In the genomic region with DNA sequence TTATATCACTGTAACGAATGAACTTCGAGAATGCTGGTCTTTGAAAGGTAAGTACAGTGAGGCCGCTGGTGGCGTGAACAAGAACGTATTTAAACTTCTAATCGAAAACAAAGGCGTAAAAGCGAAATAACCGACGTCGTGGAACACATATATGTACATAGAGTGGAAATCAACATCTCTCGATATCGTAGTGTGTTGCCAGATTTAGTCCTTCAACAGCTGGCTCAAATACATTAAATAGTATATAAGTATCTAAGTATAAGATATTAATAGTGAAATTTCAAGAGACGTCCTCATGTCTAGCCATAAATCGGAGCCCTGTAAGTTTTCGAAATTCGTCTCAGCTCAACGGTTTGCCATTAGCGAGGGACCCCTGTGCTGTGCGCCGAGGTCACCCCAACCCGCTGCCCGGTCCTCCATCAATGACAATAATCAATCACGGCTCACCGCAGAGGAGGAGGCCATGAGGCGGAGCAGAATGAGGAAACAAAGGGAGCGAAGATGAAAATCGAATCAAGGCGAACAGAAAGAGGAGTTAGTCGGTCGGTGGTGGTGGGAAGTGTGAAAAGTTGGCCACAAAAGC, we compare ENCODE assay signal across 1 fruit fly cellular context.
TF ChIP-seq lines count a peak whose summit lies in the region.

No protein-coding gene starts in this region.

TF ChIP-seq in whole organism, embryonic, 481 proteins besides CTCF, POLR2A, EP300 and RAD21 (continued from another document):
- no peak for TF ChIP-seq CG3163 (GFP tag; optimal IDR thresholded peaks at IDR 0.05; lab: Kevin White, UChicago)
- TF ChIP-seq CG18262 (tag; optimal IDR thresholded peaks at IDR 0.05; lab: Kevin White, UChicago), result peak; percentile 11
- TF ChIP-seq onecut (GFP tag; IDR thresholded peaks at IDR 0.05; lab: Robert Waterston, UW), result 0 out of 2 replicates have a peak, but pooled peaks have one; percentile 16
- no peak for TF ChIP-seq CG13123 (GFP tag; optimal IDR thresholded peaks at IDR 0.05; lab: Kevin White, UChicago)
- no peak for TF ChIP-seq jigr1 (GFP tag; IDR thresholded peaks at IDR 0.05; lab: Robert Waterston, UW)
- TF ChIP-seq bsh (GFP tag; optimal IDR thresholded peaks at IDR 0.05; lab: Kevin White, UChicago), result no peak
- TF ChIP-seq CG14710 (tag; optimal IDR thresholded peaks at IDR 0.05; lab: Kevin White, UChicago), result no peak
- no peak for TF ChIP-seq mirr (GFP tag; optimal IDR thresholded peaks at IDR 0.05; lab: Kevin White, UChicago)
- TF ChIP-seq H2.0 (GFP tag; IDR thresholded peaks at IDR 0.05; lab: Robert Waterston, UW), result peak; percentile 21; the same call in 1 of the 2 replicates
- TF ChIP-seq sens (GFP tag; lab: Kevin White, UChicago), result peak; percentile 58
- TF ChIP-seq CG1233 (GFP tag; optimal IDR thresholded peaks at IDR 0.05; lab: Kevin White, UChicago), result no peak
- TF ChIP-seq CG15514 (GFP tag; optimal IDR thresholded peaks at IDR 0.05; lab: Kevin White, UChicago), result no peak
- TF ChIP-seq Max (GFP tag; optimal IDR thresholded peaks at IDR 0.05; lab: Kevin White, UChicago), result peak; percentile 11
- TF ChIP-seq Med (GFP tag; lab: Kevin White, UChicago), result peak; percentile 57
- no peak for TF ChIP-seq prd (optimal IDR thresholded peaks at IDR 0.05; lab: Kevin White, UChicago)
- TF ChIP-seq prd (GFP tag; IDR thresholded peaks at IDR 0.05; lab: Robert Waterston, UW), result peak; percentile 27; the same call in 1 of the 3 replicates
- no peak for TF ChIP-seq bab2 (GFP tag; optimal IDR thresholded peaks at IDR 0.05; lab: Kevin White, UChicago)
- peak; percentile 4 for TF ChIP-seq az2 (GFP tag; optimal IDR thresholded peaks at IDR 0.05; lab: Kevin White, UChicago)
- TF ChIP-seq Oli (tag; optimal IDR thresholded peaks at IDR 0.05; lab: Kevin White, UChicago), result peak; percentile 42
- TF ChIP-seq CG12104 (GFP tag; optimal IDR thresholded peaks at IDR 0.05; lab: Kevin White, UChicago), result no peak
- no peak for TF ChIP-seq Elba2 (GFP tag; optimal IDR thresholded peaks at IDR 0.05; lab: Kevin White, UChicago)
- TF ChIP-seq CG30403 (GFP tag; optimal IDR thresholded peaks at IDR 0.05; lab: Kevin White, UChicago), result peak; percentile 12
- TF ChIP-seq CG2120 (GFP tag; optimal IDR thresholded peaks at IDR 0.05; lab: Kevin White, UChicago), result peak; percentile 21
- TF ChIP-seq phol (tag; optimal IDR thresholded peaks at IDR 0.05; lab: Kevin White, UChicago), result peak; percentile 14
- TF ChIP-seq Ets97D (GFP tag; optimal IDR thresholded peaks at IDR 0.05; lab: Kevin White, UChicago), result no peak
- TF ChIP-seq CG31224 (GFP tag; IDR thresholded peaks at IDR 0.05; lab: Robert Waterston, UW), result 0 out of 2 replicates have a peak, but pooled peaks have one; percentile 31
- TF ChIP-seq ash1 (GFP tag; optimal IDR thresholded peaks at IDR 0.05; lab: Kevin White, UChicago), result peak; percentile 36
- 0 out of 3 replicates have a peak, but pooled peaks have one; percentile 35 for TF ChIP-seq row (GFP tag; IDR thresholded peaks at IDR 0.05; lab: Robert Waterston, UW)
- TF ChIP-seq PHDP (tag; optimal IDR thresholded peaks at IDR 0.05; lab: Kevin White, UChicago), result peak; percentile 14
- no peak for TF ChIP-seq dmrt11E (tag; optimal IDR thresholded peaks at IDR 0.05; lab: Kevin White, UChicago)
- no peak for TF ChIP-seq CG7372 (GFP tag; IDR thresholded peaks at IDR 0.05; lab: Robert Waterston, UW)
- peak; percentile 26 for TF ChIP-seq CG13424 (tag; optimal IDR thresholded peaks at IDR 0.05; lab: Kevin White, UChicago)
- peak; percentile 17; the same call in 1 of the 2 replicates for TF ChIP-seq CG3847 (GFP tag; IDR thresholded peaks at IDR 0.05; lab: Robert Waterston, UW)
- TF ChIP-seq chn (GFP tag; optimal IDR thresholded peaks at IDR 0.05; lab: Kevin White, UChicago), result no peak
- no peak for TF ChIP-seq Sox100B (GFP tag; optimal IDR thresholded peaks at IDR 0.05; lab: Kevin White, UChicago)
- TF ChIP-seq bbx (GFP tag; IDR thresholded peaks at IDR 0.05; lab: Robert Waterston, UW; ENCODE audit: partially characterized antibody), result no peak
- TF ChIP-seq CG11695 (GFP tag; IDR thresholded peaks at IDR 0.05; lab: Robert Waterston, UW), result peak; percentile 16; the same call in 1 of the 3 replicates
- no peak for TF ChIP-seq usp (GFP tag; optimal IDR thresholded peaks at IDR 0.05; lab: Kevin White, UChicago)
- no peak for TF ChIP-seq nerfin-1 (tag; optimal IDR thresholded peaks at IDR 0.05; lab: Kevin White, UChicago)
- peak; percentile 42 for TF ChIP-seq Meics (GFP tag; optimal IDR thresholded peaks at IDR 0.05; lab: Kevin White, UChicago)
- TF ChIP-seq Awh (GFP tag; IDR thresholded peaks at IDR 0.05; lab: Robert Waterston, UW), result 0 out of 2 replicates have a peak, but pooled peaks have one; percentile 5
- TF ChIP-seq bcd (GFP tag; optimal IDR thresholded peaks at IDR 0.05; lab: Kevin White, UChicago), result peak; percentile 12
- TF ChIP-seq al (GFP tag; IDR thresholded peaks at IDR 0.05; lab: Robert Waterston, UW), result no peak
- peak; percentile 27 for TF ChIP-seq pros (GFP tag; optimal IDR thresholded peaks at IDR 0.05; lab: Kevin White, UChicago)
- no peak for TF ChIP-seq pan (optimal IDR thresholded peaks at IDR 0.05; lab: Kevin White, UChicago)
- TF ChIP-seq pan (GFP tag; optimal IDR thresholded peaks at IDR 0.05 in 1 of 2, IDR thresholded peaks at IDR 0.05 in 1 of 2), result no peak
- TF ChIP-seq zen2 (GFP tag; IDR thresholded peaks at IDR 0.05; lab: Robert Waterston, UW; ENCODE audit: partially characterized antibody), result no peak
- TF ChIP-seq kni (GFP tag; optimal IDR thresholded peaks at IDR 0.05; lab: Kevin White, UChicago), result peak; percentile 9
- TF ChIP-seq CG7556 (GFP tag; optimal IDR thresholded peaks at IDR 0.05; lab: Kevin White, UChicago), result peak; percentile 21
- 0 out of 4 replicates have a peak, but pooled peaks have one; percentile 4 for TF ChIP-seq Gug (GFP tag; IDR thresholded peaks at IDR 0.05; lab: Robert Waterston, UW)
- no peak for TF ChIP-seq Dref (GFP tag; IDR thresholded peaks at IDR 0.05; lab: Robert Waterston, UW)
- peak; percentile 21 for TF ChIP-seq CG7839 (tag; optimal IDR thresholded peaks at IDR 0.05; lab: Kevin White, UChicago)
- peak; percentile 11 for TF ChIP-seq CG17359 (tag; optimal IDR thresholded peaks at IDR 0.05; lab: Kevin White, UChicago)
- TF ChIP-seq ken (GFP tag; IDR thresholded peaks at IDR 0.05; lab: Robert Waterston, UW), result no peak
- no peak for TF ChIP-seq Vsx1 (GFP tag; optimal IDR thresholded peaks at IDR 0.05; lab: Kevin White, UChicago)
- no peak for TF ChIP-seq gro (GFP tag; optimal IDR thresholded peaks at IDR 0.05; lab: Kevin White, UChicago)
- 0 out of 3 replicates have a peak, but pooled peaks have one; percentile 16 for TF ChIP-seq CG6791 (GFP tag; IDR thresholded peaks at IDR 0.05; lab: Robert Waterston, UW; ENCODE audit: partially characterized antibody)
- TF ChIP-seq CG3281 (GFP tag; optimal IDR thresholded peaks at IDR 0.05; lab: Kevin White, UChicago), result no peak
- TF ChIP-seq oc (tag; optimal IDR thresholded peaks at IDR 0.05; lab: Kevin White, UChicago), result no peak
- TF ChIP-seq Xrp1 (GFP tag; IDR thresholded peaks at IDR 0.05; lab: Robert Waterston, UW), result no peak; the same call in 1 of the 2 replicates
- TF ChIP-seq CG34422 (GFP tag; IDR thresholded peaks at IDR 0.05; lab: Robert Waterston, UW), result no peak
- TF ChIP-seq CG9817 (tag; optimal IDR thresholded peaks at IDR 0.05; lab: Kevin White, UChicago), result peak; percentile 1
- TF ChIP-seq eve (GFP tag; optimal IDR thresholded peaks at IDR 0.05; lab: Kevin White, UChicago), result peak in 1 of 2 experiments; percentile 25
- TF ChIP-seq so (GFP tag; IDR thresholded peaks at IDR 0.05; lab: Robert Waterston, UW), result no peak
- peak; percentile 14 for TF ChIP-seq Ssrp (tag; optimal IDR thresholded peaks at IDR 0.05; lab: Kevin White, UChicago)
- TF ChIP-seq ranshi (GFP tag; IDR thresholded peaks at IDR 0.05; lab: Robert Waterston, UW), result 0 out of 2 replicates have a peak, but pooled peaks have one; percentile 20
- TF ChIP-seq crol (GFP tag; IDR thresholded peaks at IDR 0.05; lab: Robert Waterston, UW), result peak; percentile 63
- TF ChIP-seq Hand (GFP tag; optimal IDR thresholded peaks at IDR 0.05; lab: Kevin White, UChicago), result no peak
- TF ChIP-seq Hr51 (GFP tag; optimal IDR thresholded peaks at IDR 0.05; lab: Kevin White, UChicago), result peak in 1 of 2 experiments; percentile 9
- no peak for TF ChIP-seq CG9437 (GFP tag; optimal IDR thresholded peaks at IDR 0.05; lab: Kevin White, UChicago)
- TF ChIP-seq Rx (GFP tag; IDR thresholded peaks at IDR 0.05; lab: Robert Waterston, UW), result no peak
- no peak for TF ChIP-seq CG14667 (GFP tag; IDR thresholded peaks at IDR 0.05; lab: Robert Waterston, UW)
- TF ChIP-seq CG10979 (tag; optimal IDR thresholded peaks at IDR 0.05; lab: Kevin White, UChicago), result peak; percentile 16
- TF ChIP-seq gem (tag; optimal IDR thresholded peaks at IDR 0.05; lab: Kevin White, UChicago), result peak; percentile 38
- TF ChIP-seq Poxn (GFP tag; IDR thresholded peaks at IDR 0.05; lab: Robert Waterston, UW), result no peak
- TF ChIP-seq Lim3 (GFP tag; IDR thresholded peaks at IDR 0.05; lab: Robert Waterston, UW), result no peak
- no peak for TF ChIP-seq CG9727 (GFP tag; optimal IDR thresholded peaks at IDR 0.05; lab: Kevin White, UChicago)
- no peak for TF ChIP-seq CG4730 (GFP tag; IDR thresholded peaks at IDR 0.05; lab: Robert Waterston, UW)
- no peak for TF ChIP-seq CG17186 (GFP tag; optimal IDR thresholded peaks at IDR 0.05; lab: Kevin White, UChicago)
- no peak for TF ChIP-seq mam (GFP tag; optimal IDR thresholded peaks at IDR 0.05; lab: Kevin White, UChicago)
- TF ChIP-seq slbo (GFP tag; IDR thresholded peaks at IDR 0.05; lab: Robert Waterston, UW), result peak; percentile 33; the same call in 1 of the 2 replicates
- peak; percentile 27 for TF ChIP-seq CoRest (tag; optimal IDR thresholded peaks at IDR 0.05; lab: Kevin White, UChicago)
- peak; percentile 8 for TF ChIP-seq unpg (GFP tag; optimal IDR thresholded peaks at IDR 0.05; lab: Kevin White, UChicago)
- TF ChIP-seq CG2202 (tag; optimal IDR thresholded peaks at IDR 0.05; lab: Kevin White, UChicago), result no peak
- TF ChIP-seq dmrt99B (tag; optimal IDR thresholded peaks at IDR 0.05; lab: Kevin White, UChicago), result peak; percentile 43
- TF ChIP-seq gcm2 (GFP tag; optimal IDR thresholded peaks at IDR 0.05; lab: Kevin White, UChicago), result no peak
- peak; percentile 46 for TF ChIP-seq CG2678 (tag; optimal IDR thresholded peaks at IDR 0.05; lab: Kevin White, UChicago)
- no peak for TF ChIP-seq ems (GFP tag; optimal IDR thresholded peaks at IDR 0.05; lab: Kevin White, UChicago)
- no peak for TF ChIP-seq CG7987 (GFP tag; optimal IDR thresholded peaks at IDR 0.05; lab: Kevin White, UChicago)
- no peak for TF ChIP-seq CG32767 (GFP tag; IDR thresholded peaks at IDR 0.05; lab: Robert Waterston, UW)
- TF ChIP-seq lab (GFP tag; optimal IDR thresholded peaks at IDR 0.05; lab: Kevin White, UChicago), result peak; percentile 34
- TF ChIP-seq CG7271 (tag; optimal IDR thresholded peaks at IDR 0.05; lab: Kevin White, UChicago), result no peak
- TF ChIP-seq HLH3B (GFP tag; IDR thresholded peaks at IDR 0.05; lab: Robert Waterston, UW), result no peak
- TF ChIP-seq Hmr (GFP tag; optimal IDR thresholded peaks at IDR 0.05; lab: Kevin White, UChicago), result peak; percentile 33
- TF ChIP-seq Pdp1 (GFP tag; optimal IDR thresholded peaks at IDR 0.05; lab: Kevin White, UChicago), result peak in 1 of 2 experiments; percentile 25
- TF ChIP-seq danr (GFP tag; IDR thresholded peaks at IDR 0.05; lab: Robert Waterston, UW), result no peak
- TF ChIP-seq Dip2 (GFP tag; IDR thresholded peaks at IDR 0.05; lab: Robert Waterston, UW), result no peak
- peak; percentile 33 for TF ChIP-seq CG11504 (tag; optimal IDR thresholded peaks at IDR 0.05; lab: Kevin White, UChicago)
- TF ChIP-seq MTF-1 (GFP tag; optimal IDR thresholded peaks at IDR 0.05; lab: Kevin White, UChicago; ENCODE audit: borderline replicate concordance), result no peak
- no peak for TF ChIP-seq NK7.1 (GFP tag; optimal IDR thresholded peaks at IDR 0.05; lab: Kevin White, UChicago)
- TF ChIP-seq grau (tag; optimal IDR thresholded peaks at IDR 0.05; lab: Kevin White, UChicago), result peak; percentile 86
- peak; percentile 9 for TF ChIP-seq CG12155 (GFP tag; optimal IDR thresholded peaks at IDR 0.05; lab: Kevin White, UChicago)
- TF ChIP-seq insv (GFP tag; optimal IDR thresholded peaks at IDR 0.05; lab: Kevin White, UChicago), result no peak
- TF ChIP-seq CG6254 (GFP tag; optimal IDR thresholded peaks at IDR 0.05; lab: Kevin White, UChicago), result no peak
- TF ChIP-seq ind (GFP tag; optimal IDR thresholded peaks at IDR 0.05; lab: Kevin White, UChicago), result no peak
- peak; percentile 0 for TF ChIP-seq Fer1 (GFP tag; optimal IDR thresholded peaks at IDR 0.05; lab: Kevin White, UChicago)
- TF ChIP-seq CG15269 (tag; optimal IDR thresholded peaks at IDR 0.05; lab: Kevin White, UChicago), result peak; percentile 12
- TF ChIP-seq org-1 (GFP tag; optimal IDR thresholded peaks at IDR 0.05; lab: Kevin White, UChicago), result no peak
- TF ChIP-seq CG5245 (GFP tag; optimal IDR thresholded peaks at IDR 0.05; lab: Kevin White, UChicago), result no peak
- no peak for TF ChIP-seq CG1647 (GFP tag; optimal IDR thresholded peaks at IDR 0.05; lab: Kevin White, UChicago)
- TF ChIP-seq z (GFP tag; IDR thresholded peaks at IDR 0.05; lab: Robert Waterston, UW), result 0 out of 3 replicates have a peak, but pooled peaks have one; percentile 44
- no peak for TF ChIP-seq Ptx1 (GFP tag; IDR thresholded peaks at IDR 0.05; lab: Robert Waterston, UW)
- no peak for TF ChIP-seq hb (GFP tag; IDR thresholded peaks at IDR 0.05; lab: Robert Waterston, UW; ENCODE audit: partially characterized antibody)
- 0 out of 3 replicates have a peak, but pooled peaks have one; percentile 36 for TF ChIP-seq CG17361 (GFP tag; IDR thresholded peaks at IDR 0.05; lab: Robert Waterston, UW)
- 0 out of 2 replicates have a peak, but pooled peaks have one; percentile 22 for TF ChIP-seq CG32532 (GFP tag; IDR thresholded peaks at IDR 0.05; lab: Robert Waterston, UW)
- peak; percentile 28 for TF ChIP-seq CG30431 (GFP tag; optimal IDR thresholded peaks at IDR 0.05; lab: Kevin White, UChicago)
